Worm (Caenorhabditis elegans) whole organism, L3 larva: ENCODE measurements around the gene nlp-23.

Experiments used
- R02D3.7 ChIP-seq: fragments of 150-350 bp; optimal IDR thresholded peaks from 2 replicates; lab custom pipeline; 2014; ENCODE audit warnings: missing biosample characterization, missing genetic modification characterization
- aly-2 ChIP-seq: fragments of 150-350 bp; optimal IDR thresholded peaks from 2 replicates; lab custom pipeline; 2014; ENCODE audit warnings: missing biosample characterization, missing genetic modification characterization
- ama-1 ChIP-seq: fragments of 150-350 bp; optimal IDR thresholded peaks from 2 replicates; lab custom pipeline; 2018
- ceh-16 ChIP-seq: sonication (generic microtip); optimal IDR thresholded peaks from 2 replicates; lab custom pipeline; 2017; ENCODE audit warnings: missing biosample characterization, missing genetic modification characterization
- ceh-28 ChIP-seq: fragments of 150-350 bp; optimal IDR thresholded peaks from 2 replicates; lab custom pipeline; 2014; ENCODE audit warnings: missing biosample characterization, missing genetic modification reagents, missing genetic modification characterization
- ceh-82 ChIP-seq: fragments of 150-350 bp; optimal IDR thresholded peaks from 2 replicates; lab custom pipeline; 2014; ENCODE audit warnings: missing biosample characterization, missing genetic modification characterization
- ceh-9 ChIP-seq: sonication (generic microtip); optimal IDR thresholded peaks from 2 replicates; lab custom pipeline; 2018; ENCODE audit warnings: missing biosample characterization, missing genetic modification characterization
- daf-12 ChIP-seq: fragments of 150-350 bp; optimal IDR thresholded peaks from 2 replicates; lab custom pipeline; 2014; ENCODE audit warnings: missing biosample characterization, missing genetic modification reagents, missing genetic modification characterization
- egl-27 ChIP-seq: sonication (generic microtip); optimal IDR thresholded peaks from 4 replicates; lab custom pipeline; 2017; ENCODE audit warnings: missing biosample characterization, missing genetic modification reagents, missing genetic modification characterization
- egl-5 ChIP-seq: fragments of 150-350 bp; optimal IDR thresholded peaks from 2 replicates; lab custom pipeline; 2017; ENCODE audit warnings: missing biosample characterization, missing genetic modification reagents, missing genetic modification characterization, inconsistent platforms
- elt-1 ChIP-seq: fragments of 150-350 bp; optimal IDR thresholded peaks from 2 replicates; lab custom pipeline; 2014; ENCODE audit warnings: missing biosample characterization, missing genetic modification characterization
- elt-2 ChIP-seq: sonication (generic microtip); optimal IDR thresholded peaks from 2 replicates; lab custom pipeline; 2016; ENCODE audit warnings: missing genetic modification reagents, mild to moderate bottlenecking, missing genetic modification characterization, missing compliant biosample characterization
- elt-3 ChIP-seq, 3 experiments: fragments of 150-350 bp in 1 of 3; sonication (generic microtip) in 2 of 3; optimal IDR thresholded peaks; 2 replicates in 2 of 3; 4 replicates in 1 of 3; lab custom pipeline; 2014 to 2017; ENCODE audit warnings: missing biosample characterization in 3 of 3, missing genetic modification characterization in 3 of 3
- eor-1 ChIP-seq, 2 experiments: fragments of 150-350 bp; optimal IDR thresholded peaks; 2 replicates each; lab custom pipeline; 2014 to 2018; ENCODE audit warnings: missing biosample characterization in 2 of 2, missing genetic modification characterization in 2 of 2
- fkh-10 ChIP-seq: sonication (generic microtip); optimal IDR thresholded peaks from 2 replicates; lab custom pipeline; 2017; ENCODE audit warnings: missing biosample characterization, missing genetic modification reagents, missing genetic modification characterization
- fkh-2 ChIP-seq: fragments of 150-350 bp; optimal IDR thresholded peaks from 2 replicates; lab custom pipeline; 2014; ENCODE audit warnings: missing biosample characterization, missing genetic modification reagents, missing genetic modification characterization
- fos-1 ChIP-seq: fragments of 150-350 bp; optimal IDR thresholded peaks from 2 replicates; lab custom pipeline; 2014; ENCODE audit warnings: missing biosample characterization, missing genetic modification characterization
- hmg-11 ChIP-seq: sonication (generic microtip); optimal IDR thresholded peaks from 2 replicates; lab custom pipeline; 2016; ENCODE audit warnings: missing genetic modification characterization, missing compliant biosample characterization
- jun-1 ChIP-seq: fragments of 150-350 bp; optimal IDR thresholded peaks from 2 replicates; lab custom pipeline; 2014; ENCODE audit warnings: missing biosample characterization, missing genetic modification reagents, missing genetic modification characterization
- lin-15B ChIP-seq: fragments of 150-350 bp; optimal IDR thresholded peaks from 2 replicates; lab custom pipeline; 2014; ENCODE audit warnings: missing biosample characterization, missing genetic modification characterization
- lin-39 ChIP-seq: fragments of 150-350 bp; optimal IDR thresholded peaks from 2 replicates; lab custom pipeline; 2018; ENCODE audit warnings: missing biosample characterization, missing genetic modification reagents, missing genetic modification characterization
- lsy-12 ChIP-seq: sonication (generic microtip); optimal IDR thresholded peaks from 2 replicates; lab custom pipeline; 2016; ENCODE audit warnings: mild to moderate bottlenecking, missing genetic modification characterization, missing compliant biosample characterization
- mdl-1 ChIP-seq: fragments of 150-350 bp; optimal IDR thresholded peaks from 2 replicates; lab custom pipeline; 2014; ENCODE audit warnings: missing biosample characterization, missing genetic modification characterization
- mml-1 ChIP-seq: fragments of 150-350 bp; sonication (generic microtip); optimal IDR thresholded peaks from 3 replicates; lab custom pipeline; 2014; ENCODE audit warnings: missing biosample characterization, missing genetic modification characterization
- nfya-1 ChIP-seq: sonication (generic microtip); optimal IDR thresholded peaks from 2 replicates; lab custom pipeline; 2017; ENCODE audit warnings: missing genetic modification characterization, mild to moderate bottlenecking, missing compliant biosample characterization, antibody characterized with exemption, moderate library complexity; ENCODE audit not compliant: insufficient read depth
- nhr-11 ChIP-seq: fragments of 150-350 bp; optimal IDR thresholded peaks from 2 replicates; lab custom pipeline; 2014; ENCODE audit warnings: missing biosample characterization, missing genetic modification characterization
- nhr-12 ChIP-seq: fragments of 150-350 bp; optimal IDR thresholded peaks from 2 replicates; lab custom pipeline; 2014; ENCODE audit warnings: missing biosample characterization, missing genetic modification characterization
- nhr-23 ChIP-seq: fragments of 150-350 bp; optimal IDR thresholded peaks from 2 replicates; lab custom pipeline; 2014; ENCODE audit warnings: missing biosample characterization, missing genetic modification reagents, missing genetic modification characterization
- nhr-237 ChIP-seq: fragments of 150-350 bp; optimal IDR thresholded peaks from 2 replicates; lab custom pipeline; 2014; ENCODE audit warnings: missing biosample characterization, missing genetic modification characterization
- nhr-25 ChIP-seq: sonication (generic microtip); optimal IDR thresholded peaks from 2 replicates; lab custom pipeline; 2017; ENCODE audit warnings: missing biosample characterization, missing genetic modification characterization
- nhr-28 ChIP-seq: fragments of 150-350 bp; optimal IDR thresholded peaks from 2 replicates; lab custom pipeline; 2014; ENCODE audit warnings: missing biosample characterization, missing genetic modification characterization
- nhr-43 ChIP-seq: sonication (generic microtip); optimal IDR thresholded peaks from 2 replicates; lab custom pipeline; 2016; ENCODE audit warnings: mild to moderate bottlenecking, missing genetic modification characterization, missing compliant biosample characterization; ENCODE audit not compliant: poor library complexity, severe bottlenecking
- nhr-67 ChIP-seq: fragments of 150-350 bp; optimal IDR thresholded peaks from 2 replicates; lab custom pipeline; 2014; ENCODE audit warnings: missing biosample characterization, missing genetic modification characterization
- nhr-76 ChIP-seq: fragments of 150-350 bp; sonication (generic microtip); optimal IDR thresholded peaks from 5 replicates; lab custom pipeline; 2014; ENCODE audit warnings: missing biosample characterization, missing genetic modification characterization
- nhr-77 ChIP-seq: fragments of 150-350 bp; optimal IDR thresholded peaks from 2 replicates; lab custom pipeline; 2014; ENCODE audit warnings: missing biosample characterization, missing genetic modification characterization
- pha-4 ChIP-seq: fragments of 150-350 bp; optimal IDR thresholded peaks from 2 replicates; lab custom pipeline; 2014; ENCODE audit warnings: missing biosample characterization, missing genetic modification reagents, missing genetic modification characterization
- pqm-1 ChIP-seq: fragments of 150-350 bp; optimal IDR thresholded peaks from 2 replicates; lab custom pipeline; 2017; ENCODE audit warnings: missing biosample characterization, missing genetic modification characterization, inconsistent platforms
- sea-2 ChIP-seq: fragments of 150-350 bp; sonication (generic microtip); optimal IDR thresholded peaks from 4 replicates; lab custom pipeline; 2014; ENCODE audit warnings: missing biosample characterization, missing genetic modification reagents, missing genetic modification characterization
- skn-1 ChIP-seq: fragments of 150-350 bp; optimal IDR thresholded peaks from 2 replicates; lab custom pipeline; 2014; ENCODE audit warnings: missing biosample characterization, missing genetic modification characterization
- snpc-4 ChIP-seq: fragments of 150-350 bp; optimal IDR thresholded peaks from 2 replicates; lab custom pipeline; 2014; ENCODE audit warnings: missing biosample characterization, missing genetic modification characterization
- tbx-2 ChIP-seq: sonication (generic microtip); optimal IDR thresholded peaks from 2 replicates; lab custom pipeline; 2016; ENCODE audit warnings: mild to moderate bottlenecking, missing genetic modification characterization, missing compliant biosample characterization
- unc-39 ChIP-seq: sonication (generic microtip); optimal IDR thresholded peaks from 4 replicates; lab custom pipeline; 2017; ENCODE audit warnings: missing biosample characterization, missing genetic modification characterization
- unc-62 ChIP-seq: fragments of 150-350 bp; sonication (generic microtip); optimal IDR thresholded peaks from 4 replicates; lab custom pipeline; 2014; ENCODE audit warnings: missing biosample characterization, missing genetic modification reagents, missing genetic modification characterization
- zag-1 ChIP-seq: fragments of 150-350 bp; optimal IDR thresholded peaks from 2 replicates; lab custom pipeline; 2014; ENCODE audit warnings: missing biosample characterization, missing genetic modification characterization
- ztf-11 ChIP-seq: fragments of 150-350 bp; optimal IDR thresholded peaks from 2 replicates; lab custom pipeline; 2014; ENCODE audit warnings: missing biosample characterization, missing genetic modification characterization
- ztf-4 ChIP-seq: fragments of 150-350 bp; optimal IDR thresholded peaks from 2 replicates; lab custom pipeline; 2014; ENCODE audit warnings: missing biosample characterization, missing genetic modification characterization

nlp-23 gene

DNA sequence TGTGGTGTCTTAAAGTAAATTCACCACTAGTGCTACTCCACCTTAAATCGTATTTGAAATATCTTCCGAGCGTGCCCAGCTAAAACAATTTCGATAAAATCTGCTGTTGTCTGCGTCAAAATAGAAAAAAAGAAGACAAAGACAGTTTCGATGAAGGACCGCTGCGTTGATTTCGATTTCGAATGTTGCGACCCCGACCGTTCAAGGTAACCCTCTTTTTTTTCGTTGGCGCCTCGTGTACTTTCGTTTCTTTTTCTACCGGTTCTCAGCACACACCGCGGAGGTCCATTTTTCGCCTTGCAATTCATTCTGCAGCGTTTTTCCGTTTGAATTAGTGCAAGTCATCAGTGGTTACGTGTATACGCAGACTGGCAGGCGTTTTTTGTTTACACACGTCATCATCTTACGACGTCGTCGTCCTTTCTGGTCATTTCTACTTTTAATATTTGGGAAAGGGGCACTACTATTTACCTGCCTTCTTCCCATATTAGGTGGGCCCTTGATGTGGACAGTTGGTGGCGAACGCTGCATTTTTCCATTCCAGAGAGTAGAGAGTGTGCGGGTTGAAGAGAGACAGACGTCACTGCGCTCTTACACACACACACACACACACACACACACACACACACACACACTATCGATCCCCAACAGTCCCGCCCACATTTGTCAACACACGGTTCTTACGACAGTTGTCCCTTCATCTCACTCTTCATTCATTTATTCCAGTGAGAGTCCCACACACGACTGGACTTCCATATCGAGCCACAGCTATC, 25.5 kb upstream of the nlp-23 start:
- peak; percentile 80 for TF ChIP-seq nhr-25 (tag; lab: Kevin White, UChicago)
- peak; percentile 20 for TF ChIP-seq snpc-4
- peak; percentile 5 for TF ChIP-seq jun-1 (tag; lab: Kevin White, UChicago)
- no peak for TF ChIP-seq tbx-2 (tag; lab: Kevin White, UChicago)
- TF ChIP-seq pha-4 (tag; lab: Kevin White, UChicago): peak; percentile 79
- no peak for TF ChIP-seq pqm-1
- peak; percentile 11 for TF ChIP-seq ceh-28 (tag; lab: Kevin White, UChicago)

- no peak for TF ChIP-seq snpc-4
- TF ChIP-seq lsy-12 (tag; lab: Kevin White, UChicago): no peak
- no peak for TF ChIP-seq unc-39 (tag; lab: Kevin White, UChicago)
- TF ChIP-seq R02D3.7: no peak
- no peak for TF ChIP-seq nhr-237 (tag; lab: Kevin White, UChicago)
Measured at ce11 chrX:2365890-2366289, 23.1 kb upstream of the nlp-23 start, which contains the start of gene T24D8.6. T24D8.6 (minus strand) TSS chrX:2365990.

ce11 chrX:2364703-2365299, 22.0 kb upstream of the nlp-23 start:
- peak; percentile 97 for TF ChIP-seq nhr-43 (tag; lab: Kevin White, UChicago)
- peak; percentile 42 for TF ChIP-seq egl-5 (tag; lab: Kevin White, UChicago)
- TF ChIP-seq nfya-1 (tag; lab: Kevin White, UChicago): peak; percentile 51
- peak; percentile 60 to 94 (median 91) for TF ChIP-seq elt-3 (tag; optimal IDR thresholded peaks at IDR 0.05; lab: Kevin White, UChicago)
- TF ChIP-seq nhr-23 (tag; lab: Kevin White, UChicago): peak; percentile 97
- TF ChIP-seq R02D3.7: peak; percentile 80
- peak; percentile 89 for TF ChIP-seq fos-1
- TF ChIP-seq nhr-28: peak; percentile 66
- peak; percentile 48 for TF ChIP-seq elt-1 (tag; lab: Kevin White, UChicago)
- peak; percentile 70 for TF ChIP-seq nhr-11
- peak; percentile 64 for TF ChIP-seq aly-2
- TF ChIP-seq ceh-82: peak; percentile 94
- no peak for TF ChIP-seq ceh-9 (tag; lab: Kevin White, UChicago)
- TF ChIP-seq fkh-2: no peak
- peak; percentile 88 for TF ChIP-seq lsy-12 (tag; lab: Kevin White, UChicago)
- no peak for TF ChIP-seq mml-1 (tag; lab: Kevin White, UChicago)
- TF ChIP-seq nhr-12 (tag; lab: Kevin White, UChicago): no peak
- peak; percentile 57 for TF ChIP-seq egl-27 (tag; lab: Kevin White, UChicago)
- TF ChIP-seq sea-2 (GFP tag; lab: Kevin White, UChicago): no peak
- TF ChIP-seq eor-1 (tag; optimal IDR thresholded peaks at IDR 0.05; lab: Kevin White, UChicago): peak in 1 of 2 experiments; percentile 48
- TF ChIP-seq mdl-1: peak; percentile 67
- peak; percentile 98 for TF ChIP-seq ceh-28 (tag; lab: Kevin White, UChicago)
- no peak for TF ChIP-seq lin-39 (tag; lab: Kevin White, UChicago)
- TF ChIP-seq skn-1 (tag; lab: Kevin White, UChicago): peak; percentile 90
- peak; percentile 4 for TF ChIP-seq unc-62
- peak; percentile 94 for TF ChIP-seq nhr-77 (tag; lab: Kevin White, UChicago)
- peak; percentile 97 for TF ChIP-seq jun-1 (tag; lab: Kevin White, UChicago)
- TF ChIP-seq ztf-4 (tag; lab: Kevin White, UChicago): peak; percentile 70
- peak; percentile 85 for TF ChIP-seq nhr-25 (tag; lab: Kevin White, UChicago)
- TF ChIP-seq nhr-76 (tag; lab: Kevin White, UChicago): peak; percentile 74
- no peak for TF ChIP-seq fkh-10
- TF ChIP-seq ceh-16: no peak
- peak; percentile 88 for TF ChIP-seq pqm-1
- peak; percentile 45 for TF ChIP-seq daf-12 (tag; lab: Kevin White, UChicago)
- TF ChIP-seq unc-39 (tag; lab: Kevin White, UChicago): no peak
- peak; percentile 74 for TF ChIP-seq elt-2
- peak; percentile 95 for TF ChIP-seq pha-4 (tag; lab: Kevin White, UChicago)
- no peak for TF ChIP-seq ztf-11 (tag; lab: Kevin White, UChicago)
- peak; percentile 96 for TF ChIP-seq tbx-2 (tag; lab: Kevin White, UChicago)
- no peak for TF ChIP-seq ama-1
- TF ChIP-seq nhr-237 (tag; lab: Kevin White, UChicago): peak; percentile 61
- TF ChIP-seq lin-15B (tag; lab: Kevin White, UChicago): no peak
- TF ChIP-seq nhr-67 (tag; lab: Kevin White, UChicago): peak; percentile 61
- TF ChIP-seq zag-1 (tag; lab: Kevin White, UChicago): peak; percentile 34
- TF ChIP-seq hmg-11 (tag; lab: Kevin White, UChicago): peak; percentile 81
